Worm (Caenorhabditis elegans) whole organism, young adult: Measurements from ENCODE around the gene srh-61.

ENCODE experiments used
- C17E4.6 ChIP-seq: fragments of 200-800 bp; sonication (Bioruptor generic); IDR thresholded peaks from 2 replicates; pipeline ENCODE4 v1.3.6; 2022; ENCODE audit warnings: missing genetic modification reagents, missing genetic modification characterization, missing compliant biosample characterization
- F33H1.4 ChIP-seq: fragments of 200-800 bp; sonication (Bioruptor generic); IDR thresholded peaks from 2 replicates; pipeline ENCODE4 v1.3.6; 2022; ENCODE audit warnings: missing genetic modification reagents, missing genetic modification characterization, missing compliant biosample characterization
- F57A8.1 ChIP-seq: fragments of 200-800 bp; sonication (Bioruptor generic); optimal IDR thresholded peaks from 2 replicates; lab custom pipeline; 2018; ENCODE audit warnings: mild to moderate bottlenecking, missing genetic modification characterization, moderate library complexity, missing compliant biosample characterization
- T07F8.4 ChIP-seq: sonication (generic microtip); optimal IDR thresholded peaks from 2 replicates; lab custom pipeline; 2016; ENCODE audit warnings: mild to moderate bottlenecking, missing genetic modification characterization, moderate library complexity, missing compliant biosample characterization
- Y53F4B.3 ChIP-seq: fragments of 200-800 bp; sonication (Bioruptor generic); IDR thresholded peaks from 2 replicates; pipeline ENCODE4 v1.3.6; 2022; ENCODE audit warnings: missing genetic modification reagents, missing genetic modification characterization, missing compliant biosample characterization
- Y56A3A.18 ChIP-seq: fragments of 200-800 bp; sonication (Bioruptor generic); IDR thresholded peaks from 2 replicates; pipeline ENCODE4 v1.3.6; 2022; ENCODE audit warnings: missing genetic modification reagents, missing genetic modification characterization, missing compliant biosample characterization
- Y79H2A.3 ChIP-seq: fragments of 200-800 bp; sonication (Bioruptor generic); conservative IDR thresholded peaks from 2 replicates; pipeline ENCODE4 v1.3.6; 2022; ENCODE audit warnings: missing genetic modification reagents, missing genetic modification characterization, missing compliant biosample characterization
- ama-1 ChIP-seq, 3 experiments: fragments of 150-350 bp in 1 of 3; sonication (generic microtip) in 2 of 3; optimal IDR thresholded peaks; 2 replicates each; lab custom pipeline; 2014 to 2018; ENCODE audit warnings: missing biosample characterization in 2 of 3, missing genetic modification characterization in 2 of 3, missing genetic modification reagents in 2 of 3
- atf-7 ChIP-seq: sonication (generic microtip); optimal IDR thresholded peaks from 2 replicates; lab custom pipeline; 2017; ENCODE audit warnings: mild to moderate bottlenecking, missing genetic modification characterization, missing compliant biosample characterization
- athp-1 ChIP-seq: sonication (generic microtip); optimal IDR thresholded peaks from 2 replicates; lab custom pipeline; 2017; ENCODE audit warnings: mild to moderate bottlenecking, missing genetic modification characterization, missing compliant biosample characterization
- ccch-3 ChIP-seq: fragments of 200-800 bp; sonication (Bioruptor generic); optimal IDR thresholded peaks from 2 replicates; lab custom pipeline; 2018; ENCODE audit warnings: mild to moderate bottlenecking, missing genetic modification characterization, missing compliant biosample characterization
- cebp-2 ChIP-seq: fragments of 200-800 bp; sonication (Bioruptor generic); IDR thresholded peaks from 2 replicates; pipeline ENCODE4 v1.3.6; 2022; ENCODE audit warnings: missing genetic modification characterization, missing compliant biosample characterization
- ceh-58 ChIP-seq: fragments of 200-800 bp; sonication (Bioruptor generic); IDR thresholded peaks from 2 replicates; pipeline ENCODE4 v1.3.6; 2022; ENCODE audit warnings: missing genetic modification characterization, missing compliant biosample characterization
- chd-7 ChIP-seq: sonication (generic microtip); optimal IDR thresholded peaks from 2 replicates; lab custom pipeline; 2016; ENCODE audit warnings: mild to moderate bottlenecking, missing genetic modification characterization, moderate library complexity, missing compliant biosample characterization
- dpff-1 ChIP-seq: sonication (generic microtip); optimal IDR thresholded peaks from 2 replicates; lab custom pipeline; 2017; ENCODE audit warnings: mild to moderate bottlenecking, missing genetic modification characterization, missing compliant biosample characterization
- efl-1 ChIP-seq: fragments of 150-350 bp; optimal IDR thresholded peaks from 2 replicates; lab custom pipeline; 2014; ENCODE audit warnings: missing biosample characterization, missing genetic modification reagents, missing genetic modification characterization
- ekl-4 ChIP-seq: fragments of 200-800 bp; sonication (Bioruptor generic); IDR thresholded peaks from 2 replicates; pipeline ENCODE4 v1.3.6; 2022; ENCODE audit warnings: missing genetic modification reagents, missing genetic modification characterization, missing compliant biosample characterization
- him-1 ChIP-seq: sonication (generic microtip); optimal IDR thresholded peaks from 2 replicates; lab custom pipeline; 2016; ENCODE audit warnings: missing genotype, missing genetic modification reagents, missing genetic modification characterization, missing compliant biosample characterization
- hmg-20 ChIP-seq: fragments of 200-800 bp; sonication (Bioruptor generic); IDR thresholded peaks from 2 replicates; pipeline ENCODE4 v1.3.6; 2022; ENCODE audit warnings: missing genetic modification reagents, missing genetic modification characterization, missing compliant biosample characterization
- let-526 ChIP-seq: fragments of 200-800 bp; sonication (Bioruptor generic); IDR thresholded peaks from 2 replicates; pipeline ENCODE4 v1.3.6; 2022; ENCODE audit warnings: missing genetic modification reagents, missing genetic modification characterization, missing compliant biosample characterization
- lin-26 ChIP-seq: fragments of 200-800 bp; sonication (Bioruptor generic); IDR thresholded peaks from 2 replicates; pipeline ENCODE4 v1.3.6; 2022; ENCODE audit warnings: missing genetic modification reagents, missing genetic modification characterization, missing compliant biosample characterization
- lsl-1 ChIP-seq: fragments of 200-800 bp; sonication (Bioruptor generic); optimal IDR thresholded peaks from 2 replicates; lab custom pipeline; 2018; ENCODE audit warnings: mild to moderate bottlenecking, missing genetic modification characterization, moderate library complexity, missing compliant biosample characterization
- madf-6 ChIP-seq: fragments of 200-800 bp; sonication (Bioruptor generic); IDR thresholded peaks from 2 replicates; pipeline ENCODE4 v1.3.6; 2022; ENCODE audit warnings: missing genetic modification reagents, missing genetic modification characterization, missing compliant biosample characterization
- mel-28 ChIP-seq: sonication (generic microtip); optimal IDR thresholded peaks from 2 replicates; lab custom pipeline; 2016; ENCODE audit warnings: borderline replicate concordance, mild to moderate bottlenecking, missing genetic modification characterization, missing compliant biosample characterization
- mxl-1 ChIP-seq: sonication (generic microtip); optimal IDR thresholded peaks from 2 replicates; lab custom pipeline; 2016; ENCODE audit warnings: missing genetic modification characterization, missing compliant biosample characterization
- nhr-27 ChIP-seq: fragments of 200-800 bp; sonication (Bioruptor generic); optimal IDR thresholded peaks from 2 replicates; lab custom pipeline; 2018; ENCODE audit warnings: mild to moderate bottlenecking, missing genetic modification characterization, moderate library complexity, missing compliant biosample characterization
- nhr-90 ChIP-seq: sonication (generic microtip); optimal IDR thresholded peaks from 2 replicates; lab custom pipeline; 2016; ENCODE audit warnings: missing genotype, mild to moderate bottlenecking, missing genetic modification characterization, missing compliant biosample characterization
- tbp1 ChIP-seq: fragments of 200-800 bp; sonication (Bioruptor generic); optimal IDR thresholded peaks from 2 replicates; lab custom pipeline; 2018; ENCODE audit warnings: mild to moderate bottlenecking, missing genetic modification characterization, missing compliant biosample characterization
- tbx-9 ChIP-seq: sonication (generic microtip); optimal IDR thresholded peaks from 2 replicates; lab custom pipeline; 2016; ENCODE audit warnings: borderline replicate concordance, missing genetic modification characterization, inconsistent platforms, missing compliant biosample characterization
- unc-62 ChIP-seq: fragments of 150-350 bp; optimal IDR thresholded peaks from 2 replicates; lab custom pipeline; 2014; ENCODE audit warnings: missing biosample characterization, missing genetic modification reagents, missing genetic modification characterization
- ztf-18 ChIP-seq: sonication (generic microtip); optimal IDR thresholded peaks from 2 replicates; lab custom pipeline; 2016; ENCODE audit warnings: missing genotype, mild to moderate bottlenecking, missing genetic modification characterization, missing compliant biosample characterization
- ztf-28 ChIP-seq: fragments of 200-800 bp; sonication (Bioruptor generic); IDR thresholded peaks from 2 replicates; pipeline ENCODE4 v1.3.6; 2022; ENCODE audit warnings: missing genetic modification reagents, missing genetic modification characterization, missing compliant biosample characterization

srh-61 gene

ce11 chrII:12480811-12481210, 35.4 kb downstream of the srh-61 start, which contains the start of gene arrd-9:
Gene arrd-9 (minus strand): TSS chrII:12480911.
- TF ChIP-seq Y53F4B.3 (GFP tag; lab: Robert Waterston, UW) (no peak), Y56A3A.18 (no peak), lsl-1 (GFP tag; lab: Kevin White, UChicago) (no peak), mxl-1 (no peak), unc-62 (no peak), F33H1.4 (GFP tag; lab: Robert Waterston, UW) (no peak), atf-7 (no peak), hmg-20 (GFP tag; lab: Robert Waterston, UW) (no peak), chd-7 (tag; lab: Kevin White, UChicago) (no peak), F57A8.1 (GFP tag; lab: Kevin White, UChicago) (no peak), efl-1 (GFP tag; lab: Kevin White, UChicago) (no peak), nhr-27 (tag; lab: Kevin White, UChicago) (no peak), nhr-90 (no peak), C17E4.6 (GFP tag; lab: Robert Waterston, UW) (no peak)

ce11 chrII:12473406-12473805, 42.8 kb downstream of the srh-61 start, which contains the start of gene srg-17:
Gene srg-17 (plus strand): TSS chrII:12473706.
- TF ChIP-seq lin-26 (GFP tag; lab: Robert Waterston, UW) (no peak), ekl-4 (GFP tag; lab: Robert Waterston, UW) (no peak), tbx-9 (no peak), atf-7 (no peak), cebp-2 (no peak), T07F8.4 (tag; lab: Kevin White, UChicago) (no peak), tbp1 (GFP tag; lab: Kevin White, UChicago) (no peak), ztf-18 (tag; lab: Kevin White, UChicago) (no peak)
- TF ChIP-seq, all 124 proteins: peak for 0

ce11 chrII:12471138-12471855, 44.9 kb downstream of the srh-61 start, which contains the start of the genes F15A4.5 and phat-8:
Gene F15A4.5 (minus strand): TSS chrII:12471238.
Gene phat-8 (plus strand): TSS chrII:12471805.
- TF ChIP-seq ama-1 (optimal IDR thresholded peaks at IDR 0.05; lab: Kevin White, UChicago), result no peak
- no peak for TF ChIP-seq ama-1 (GFP tag; optimal IDR thresholded peaks at IDR 0.05; lab: Kevin White, UChicago)

ce11 chrII:12467047-12467446, 49.2 kb downstream of the srh-61 start, which contains the start of gene srg-16:
Gene srg-16 (plus strand): TSS chrII:12467133.
- TF ChIP-seq F33H1.4 (GFP tag; lab: Robert Waterston, UW), result no peak
- no peak for TF ChIP-seq tbp1 (GFP tag; lab: Kevin White, UChicago)
- TF ChIP-seq ama-1 (optimal IDR thresholded peaks at IDR 0.05; lab: Kevin White, UChicago), result no peak
- TF ChIP-seq ama-1 (GFP tag; optimal IDR thresholded peaks at IDR 0.05; lab: Kevin White, UChicago), result no peak
- no peak for TF ChIP-seq Y79H2A.3 (GFP tag; lab: Robert Waterston, UW)
- no peak for TF ChIP-seq chd-7 (tag; lab: Kevin White, UChicago)
- TF ChIP-seq dpff-1 (tag; lab: Kevin White, UChicago), result no peak
- TF ChIP-seq athp-1 (tag; lab: Kevin White, UChicago), result no peak
- no peak for TF ChIP-seq him-1 (tag; lab: Kevin White, UChicago)
- no peak for TF ChIP-seq lin-26 (GFP tag; lab: Robert Waterston, UW)
- no peak for TF ChIP-seq mel-28 (tag; lab: Kevin White, UChicago)
- no peak for TF ChIP-seq madf-6 (GFP tag; lab: Robert Waterston, UW)
- TF ChIP-seq ztf-28, result no peak
- TF ChIP-seq ceh-58 (GFP tag; lab: Robert Waterston, UW), result no peak
- no peak for TF ChIP-seq ccch-3 (GFP tag; lab: Kevin White, UChicago)
- TF ChIP-seq let-526 (GFP tag; lab: Robert Waterston, UW), result no peak
- no peak for TF ChIP-seq ekl-4 (GFP tag; lab: Robert Waterston, UW)
- no peak for TF ChIP-seq atf-7
- TF ChIP-seq, all 124 proteins: peak for 0
